Fruit fly (Drosophila melanogaster) S2 (cell line): Measurements from ENCODE around the gene Sap-r.

ENCODE experiments used
- CG8478 ChIP-seq: fragments of >200 bp; optimal IDR thresholded peaks from 2 replicates; lab custom pipeline; 2018
- CTCF ChIP-seq, 2 experiments: fragments of >200 bp; optimal IDR thresholded peaks; 2 replicates each; lab custom pipeline; 2018

dm6 chr3R:30909840-30910239 is 21.0 kb upstream of the Sap-r start:
- TF ChIP-seq CG8478 (lab: Kevin White, UChicago) (no peak), CTCF (optimal IDR thresholded peaks at IDR 0.05; lab: Kevin White, UChicago) (no peak)
